Fruit fly (Drosophila melanogaster): ENCODE results near the gene CG43736.
A peak's percentile ranks its signal among the peaks of the same experiment; 100 is the strongest.

Gene CG43736

dm6 chrX:6863289-6863938 is at the start of gene CG43736 (continued):
- peak; percentile 60 for TF ChIP-seq Sry-δ (GFP tag; optimal IDR thresholded peaks at IDR 0.05)
- TF ChIP-seq CG8765 (GFP tag; IDR thresholded peaks at IDR 0.05) = peak; percentile 41; the same call in 1 of the 2 replicates
- TF ChIP-seq CG31224 (GFP tag; IDR thresholded peaks at IDR 0.05) = peak; percentile 80
- peak; percentile 84 for TF ChIP-seq Lhr (GFP tag; optimal IDR thresholded peaks at IDR 0.05)
- TF ChIP-seq eve (GFP tag; optimal IDR thresholded peaks at IDR 0.05) = peak in 1 of 2 experiments; percentile 98
- no peak for TF ChIP-seq Bgb (GFP tag; IDR thresholded peaks at IDR 0.05; ENCODE audit: partially characterized antibody)
- TF ChIP-seq CG2875 (GFP tag; optimal IDR thresholded peaks at IDR 0.05) = peak; percentile 91
- no peak for TF ChIP-seq zen2 (GFP tag; IDR thresholded peaks at IDR 0.05; ENCODE audit: partially characterized antibody)
- peak; percentile 49 for TF ChIP-seq ash1 (GFP tag; optimal IDR thresholded peaks at IDR 0.05)
- peak; percentile 84 for TF ChIP-seq ken (GFP tag; IDR thresholded peaks at IDR 0.05)
- TF ChIP-seq onecut (GFP tag; IDR thresholded peaks at IDR 0.05) = peak; percentile 84
- TF ChIP-seq nom (GFP tag; optimal IDR thresholded peaks at IDR 0.05) = peak; percentile 83
- TF ChIP-seq sr (GFP tag; IDR thresholded peaks at IDR 0.05) = peak; percentile 46; the same call in 1 of the 3 replicates
- peak; percentile 87 for TF ChIP-seq NC2β (GFP tag; optimal IDR thresholded peaks at IDR 0.05)
- TF ChIP-seq CG18476 (GFP tag; optimal IDR thresholded peaks at IDR 0.05) = peak; percentile 93
- TF ChIP-seq CG5953 (GFP tag; IDR thresholded peaks at IDR 0.05) = peak; percentile 70
- TF ChIP-seq CG34376 (GFP tag; optimal IDR thresholded peaks at IDR 0.05) = peak; percentile 96
- peak; percentile 93 for TF ChIP-seq CG18619 (GFP tag; optimal IDR thresholded peaks at IDR 0.05)
- no peak for TF ChIP-seq Tbp (GFP tag; optimal IDR thresholded peaks at IDR 0.05)
- no peak for TF ChIP-seq CG8478 (optimal IDR thresholded peaks at IDR 0.05)
- TF ChIP-seq CG33213 (GFP tag; optimal IDR thresholded peaks at IDR 0.05) = peak; percentile 76
- TF ChIP-seq dpn (GFP tag; optimal IDR thresholded peaks at IDR 0.05) = peak; percentile 94
- TF ChIP-seq her (GFP tag; optimal IDR thresholded peaks at IDR 0.05) = peak; percentile 86
- TF ChIP-seq inv (GFP tag; IDR thresholded peaks at IDR 0.05; ENCODE audit: partially characterized antibody) = no peak
- peak; percentile 93 for TF ChIP-seq sug (tag; optimal IDR thresholded peaks at IDR 0.05)
- peak; percentile 91 for TF ChIP-seq Side (GFP tag; optimal IDR thresholded peaks at IDR 0.05)
- peak; percentile 88 for TF ChIP-seq CG14014 (GFP tag; IDR thresholded peaks at IDR 0.05)
- TF ChIP-seq TFAM (GFP tag; optimal IDR thresholded peaks at IDR 0.05) = peak; percentile 62
- no peak for TF ChIP-seq CG14860 (GFP tag; IDR thresholded peaks at IDR 0.05; ENCODE audit: partially characterized antibody)
- peak; percentile 98 for TF ChIP-seq CG13424 (tag; optimal IDR thresholded peaks at IDR 0.05)
- TF ChIP-seq ci (GFP tag; IDR thresholded peaks at IDR 0.05) = peak; percentile 82
- peak; percentile 75; the same call in 1 of the 3 replicates for TF ChIP-seq jigr1 (GFP tag; IDR thresholded peaks at IDR 0.05)
- peak; percentile 89 for TF ChIP-seq CG18764 (GFP tag; optimal IDR thresholded peaks at IDR 0.05)
- peak; percentile 85 for TF ChIP-seq CG11456 (GFP tag; IDR thresholded peaks at IDR 0.05)
- peak; percentile 91 for TF ChIP-seq twi (tag; optimal IDR thresholded peaks at IDR 0.05)
- peak; percentile 96 for TF ChIP-seq nerfin-1 (tag; optimal IDR thresholded peaks at IDR 0.05)
- TF ChIP-seq MTF-1 (GFP tag; optimal IDR thresholded peaks at IDR 0.05; ENCODE audit: borderline replicate concordance) = peak; percentile 90
- TF ChIP-seq CG6765 (GFP tag; optimal IDR thresholded peaks at IDR 0.05) = peak; percentile 94
- TF ChIP-seq NK7.1 (GFP tag; optimal IDR thresholded peaks at IDR 0.05) = peak; percentile 91
- peak; percentile 95 for TF ChIP-seq CG8388 (GFP tag; optimal IDR thresholded peaks at IDR 0.05)
- TF ChIP-seq Rfx (GFP tag; IDR thresholded peaks at IDR 0.05) = peak; percentile 92
- peak; percentile 83 for TF ChIP-seq CG17385 (GFP tag; optimal IDR thresholded peaks at IDR 0.05)
- TF ChIP-seq en (GFP tag; optimal IDR thresholded peaks at IDR 0.05) = peak; percentile 83
- no peak for TF ChIP-seq pita (GFP tag; optimal IDR thresholded peaks at IDR 0.05)
- TF ChIP-seq CG11695 (GFP tag; IDR thresholded peaks at IDR 0.05) = peak; percentile 93
- peak; percentile 81 for TF ChIP-seq zfh2 (GFP tag; optimal IDR thresholded peaks at IDR 0.05)
- peak; percentile 96 for TF ChIP-seq D19A (tag; optimal IDR thresholded peaks at IDR 0.05)
- TF ChIP-seq al (GFP tag; IDR thresholded peaks at IDR 0.05) = peak; percentile 84
- TF ChIP-seq pb (GFP tag; optimal IDR thresholded peaks at IDR 0.05) = peak; percentile 85
- peak; percentile 92 for TF ChIP-seq B-H2 (GFP tag; optimal IDR thresholded peaks at IDR 0.05)

Measured in whole organism, embryonic.